Worm (Caenorhabditis elegans) whole organism, young adult: Measurements from ENCODE around the gene efl-1.
A peak's percentile ranks its signal among the peaks of the same experiment; 100 is the strongest.

Source experiments
- B0019.2 ChIP-seq: fragments of 200-800 bp; sonication (Bioruptor generic); conservative IDR thresholded peaks from 2 replicates; pipeline ENCODE4 v1.3.6; 2022; ENCODE audit warnings: missing genetic modification reagents, missing genetic modification characterization, missing compliant biosample characterization
- F22D6.2 ChIP-seq: sonication (generic microtip); optimal IDR thresholded peaks from 2 replicates; lab custom pipeline; 2016; ENCODE audit warnings: mild to moderate bottlenecking, missing genetic modification characterization, missing compliant biosample characterization
- F37B4.10 ChIP-seq: fragments of 200-800 bp; sonication (Bioruptor generic); IDR thresholded peaks from 2 replicates; pipeline ENCODE4 v1.3.6; 2022; ENCODE audit warnings: missing genetic modification characterization, missing compliant biosample characterization
- F57C9.4 ChIP-seq: sonication (generic microtip); optimal IDR thresholded peaks from 2 replicates; lab custom pipeline; 2017; ENCODE audit warnings: mild to moderate bottlenecking, missing genetic modification characterization, missing compliant biosample characterization
- K11D2.4 ChIP-seq: fragments of 200-800 bp; sonication (Bioruptor generic); IDR thresholded peaks from 2 replicates; pipeline ENCODE4 v1.3.6; 2022; ENCODE audit warnings: missing genetic modification reagents, missing genetic modification characterization, missing compliant biosample characterization
- T07F8.4 ChIP-seq: sonication (generic microtip); optimal IDR thresholded peaks from 2 replicates; lab custom pipeline; 2016; ENCODE audit warnings: mild to moderate bottlenecking, missing genetic modification characterization, moderate library complexity, missing compliant biosample characterization
- T26A5.8 ChIP-seq: sonication (generic microtip); optimal IDR thresholded peaks from 2 replicates; lab custom pipeline; 2016; ENCODE audit warnings: missing genetic modification characterization, missing compliant biosample characterization
- Y53G8AR.9 ChIP-seq: fragments of 200-800 bp; sonication (Bioruptor generic); conservative IDR thresholded peaks from 2 replicates; pipeline ENCODE4 v1.3.6; 2022; ENCODE audit warnings: missing genetic modification reagents, missing genetic modification characterization, missing compliant biosample characterization
- Y56A3A.18 ChIP-seq: fragments of 200-800 bp; sonication (Bioruptor generic); IDR thresholded peaks from 2 replicates; pipeline ENCODE4 v1.3.6; 2022; ENCODE audit warnings: missing genetic modification reagents, missing genetic modification characterization, missing compliant biosample characterization
- akir-1 ChIP-seq: fragments of 200-800 bp; sonication (Bioruptor generic); optimal IDR thresholded peaks from 2 replicates; lab custom pipeline; 2018; ENCODE audit warnings: mild to moderate bottlenecking, missing genetic modification characterization, moderate library complexity, missing compliant biosample characterization
- ama-1 ChIP-seq, 3 experiments: fragments of 150-350 bp in 1 of 3; sonication (generic microtip) in 2 of 3; optimal IDR thresholded peaks; 2 replicates each; lab custom pipeline; 2014 to 2018; ENCODE audit warnings: missing biosample characterization in 2 of 3, missing genetic modification characterization in 2 of 3, missing genetic modification reagents in 2 of 3
- athp-1 ChIP-seq: sonication (generic microtip); optimal IDR thresholded peaks from 2 replicates; lab custom pipeline; 2017; ENCODE audit warnings: mild to moderate bottlenecking, missing genetic modification characterization, missing compliant biosample characterization
- bed-2 ChIP-seq: fragments of 200-800 bp; sonication (Bioruptor generic); IDR thresholded peaks from 2 replicates; pipeline ENCODE4 v1.3.6; 2022; ENCODE audit warnings: missing genetic modification reagents, missing genetic modification characterization, missing compliant biosample characterization
- ccch-3 ChIP-seq: fragments of 200-800 bp; sonication (Bioruptor generic); optimal IDR thresholded peaks from 2 replicates; lab custom pipeline; 2018; ENCODE audit warnings: mild to moderate bottlenecking, missing genetic modification characterization, missing compliant biosample characterization
- cebp-2 ChIP-seq: fragments of 200-800 bp; sonication (Bioruptor generic); IDR thresholded peaks from 2 replicates; pipeline ENCODE4 v1.3.6; 2022; ENCODE audit warnings: missing genetic modification characterization, missing compliant biosample characterization
- chd-7 ChIP-seq: sonication (generic microtip); optimal IDR thresholded peaks from 2 replicates; lab custom pipeline; 2016; ENCODE audit warnings: mild to moderate bottlenecking, missing genetic modification characterization, moderate library complexity, missing compliant biosample characterization
- dpff-1 ChIP-seq: sonication (generic microtip); optimal IDR thresholded peaks from 2 replicates; lab custom pipeline; 2017; ENCODE audit warnings: mild to moderate bottlenecking, missing genetic modification characterization, missing compliant biosample characterization
- hsf-1 ChIP-seq: fragments of 200-800 bp; sonication (Bioruptor generic); IDR thresholded peaks from 2 replicates; pipeline ENCODE4 v1.3.6; 2022; ENCODE audit warnings: missing genetic modification reagents, missing genetic modification characterization, missing compliant biosample characterization
- let-526 ChIP-seq: fragments of 200-800 bp; sonication (Bioruptor generic); IDR thresholded peaks from 2 replicates; pipeline ENCODE4 v1.3.6; 2022; ENCODE audit warnings: missing genetic modification reagents, missing genetic modification characterization, missing compliant biosample characterization
- madf-10 ChIP-seq: sonication (generic microtip); optimal IDR thresholded peaks from 2 replicates; lab custom pipeline; 2016; ENCODE audit warnings: mild to moderate bottlenecking, missing genetic modification characterization, missing compliant biosample characterization
- madf-6 ChIP-seq: fragments of 200-800 bp; sonication (Bioruptor generic); IDR thresholded peaks from 2 replicates; pipeline ENCODE4 v1.3.6; 2022; ENCODE audit warnings: missing genetic modification reagents, missing genetic modification characterization, missing compliant biosample characterization
- mcd-1 ChIP-seq: fragments of 200-800 bp; sonication (Bioruptor generic); IDR thresholded peaks from 2 replicates; pipeline ENCODE4 v1.3.6; 2022; ENCODE audit warnings: missing genetic modification reagents, missing genetic modification characterization, missing compliant biosample characterization
- mxl-1 ChIP-seq: sonication (generic microtip); optimal IDR thresholded peaks from 2 replicates; lab custom pipeline; 2016; ENCODE audit warnings: missing genetic modification characterization, missing compliant biosample characterization
- nfya-2 ChIP-seq: fragments of 200-800 bp; sonication (Bioruptor generic); IDR thresholded peaks from 2 replicates; pipeline ENCODE4 v1.3.6; 2022; ENCODE audit warnings: missing genetic modification reagents, missing genetic modification characterization, missing compliant biosample characterization
- nfyb-1 ChIP-seq: fragments of 200-800 bp; sonication (Bioruptor generic); IDR thresholded peaks from 2 replicates; pipeline ENCODE4 v1.3.6; 2022; ENCODE audit warnings: missing genetic modification reagents, missing genetic modification characterization, missing compliant biosample characterization
- repo-1 ChIP-seq: sonication (generic microtip); optimal IDR thresholded peaks from 2 replicates; lab custom pipeline; 2017; ENCODE audit warnings: mild to moderate bottlenecking, missing genetic modification characterization, missing compliant biosample characterization
- rpc-1 ChIP-seq, 2 experiments: fragments of 150-350 bp in 1 of 2; sonication (generic microtip) in 1 of 2; optimal IDR thresholded peaks; 2 replicates each; lab custom pipeline; 2014 to 2018; ENCODE audit warnings: missing biosample characterization in 1 of 2, missing genetic modification characterization in 1 of 2, missing genetic modification reagents in 1 of 2, missing genotype in 1 of 2
- somi-1 ChIP-seq: fragments of 200-800 bp; sonication (Bioruptor generic); optimal IDR thresholded peaks from 2 replicates; lab custom pipeline; 2018; ENCODE audit warnings: mild to moderate bottlenecking, missing genetic modification characterization, missing compliant biosample characterization
- sptf-2 ChIP-seq: fragments of 200-800 bp; sonication (Bioruptor generic); optimal IDR thresholded peaks from 2 replicates; lab custom pipeline; 2018; ENCODE audit warnings: mild to moderate bottlenecking, missing genetic modification characterization, missing compliant biosample characterization
- tbx-9 ChIP-seq: sonication (generic microtip); optimal IDR thresholded peaks from 2 replicates; lab custom pipeline; 2016; ENCODE audit warnings: borderline replicate concordance, missing genetic modification characterization, inconsistent platforms, missing compliant biosample characterization
- unc-130 ChIP-seq: sonication (generic microtip); optimal IDR thresholded peaks from 2 replicates; lab custom pipeline; 2016; ENCODE audit warnings: missing genetic modification reagents, missing genetic modification characterization, missing compliant biosample characterization
- unc-62 ChIP-seq: fragments of 150-350 bp; optimal IDR thresholded peaks from 2 replicates; lab custom pipeline; 2014; ENCODE audit warnings: missing biosample characterization, missing genetic modification reagents, missing genetic modification characterization
- xnd-1 ChIP-seq: sonication (generic microtip); optimal IDR thresholded peaks from 2 replicates; lab custom pipeline; 2016; ENCODE audit warnings: missing genotype, missing genetic modification reagents, missing genetic modification characterization, missing compliant biosample characterization
- ztf-18 ChIP-seq: sonication (generic microtip); optimal IDR thresholded peaks from 2 replicates; lab custom pipeline; 2016; ENCODE audit warnings: missing genotype, mild to moderate bottlenecking, missing genetic modification characterization, missing compliant biosample characterization
- ztf-26 ChIP-seq: sonication (generic microtip); optimal IDR thresholded peaks from 2 replicates; lab custom pipeline; 2017; ENCODE audit warnings: missing genetic modification characterization, missing compliant biosample characterization
- ztf-3 ChIP-seq: fragments of 200-800 bp; sonication (Bioruptor generic); optimal IDR thresholded peaks from 2 replicates; lab custom pipeline; 2018; ENCODE audit warnings: mild to moderate bottlenecking, missing genetic modification characterization, missing compliant biosample characterization

The efl-1 gene

ce11 chrV:16958975-16959374 is 6.5 kb downstream of the efl-1 start:
- TF ChIP-seq F57C9.4 (tag; lab: Kevin White, UChicago) (no peak), mcd-1 (GFP tag; lab: Robert Waterston, UW) (no peak), T07F8.4 (tag; lab: Kevin White, UChicago) (no peak), nfyb-1 (GFP tag; lab: Robert Waterston, UW) (peak; percentile 15; the same call in 1 of the 2 replicates), ama-1 (optimal IDR thresholded peaks at IDR 0.05; lab: Kevin White, UChicago) (no peak), ama-1 (GFP tag; optimal IDR thresholded peaks at IDR 0.05; lab: Kevin White, UChicago) (no peak), tbx-9 (no peak), xnd-1 (no peak), repo-1 (no peak)
- TF ChIP-seq, all 124 proteins: peak for 1

DNA sequence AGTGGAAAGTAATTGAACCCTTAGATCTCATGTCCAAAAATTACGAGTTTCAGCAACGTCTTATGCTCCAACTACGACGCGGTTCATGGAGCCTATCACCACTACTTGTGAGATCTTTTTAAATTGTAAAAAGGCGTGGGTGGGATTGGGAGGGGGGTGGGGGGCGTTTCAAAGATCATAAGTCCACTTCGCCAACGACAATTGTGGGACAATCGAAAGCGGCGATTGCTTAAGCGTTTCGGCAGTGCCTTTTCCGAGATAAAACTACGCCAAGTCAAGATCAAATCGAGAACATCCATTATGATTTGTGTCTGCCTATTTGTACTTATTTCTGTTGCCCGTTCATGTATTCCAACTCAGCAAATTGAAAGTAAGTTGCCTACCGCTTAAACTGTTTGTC is 9.2 kb downstream of the efl-1 start, which contains the start of gene clec-239:
Gene clec-239, plus strand, starts transcription at position 301 of the 400 bp plus-strand sequence.
- no peak for TF ChIP-seq somi-1 (GFP tag; lab: Kevin White, UChicago)
- TF ChIP-seq mcd-1 (GFP tag; lab: Robert Waterston, UW), result no peak
- TF ChIP-seq athp-1 (tag; lab: Kevin White, UChicago), result no peak
- no peak for TF ChIP-seq ztf-26 (tag; lab: Kevin White, UChicago)
- no peak for TF ChIP-seq Y56A3A.18 (GFP tag; lab: Robert Waterston, UW)
- no peak for TF ChIP-seq bed-2 (GFP tag; lab: Robert Waterston, UW)
- no peak for TF ChIP-seq hsf-1 (GFP tag; lab: Robert Waterston, UW)
- TF ChIP-seq ztf-18, result no peak
- TF ChIP-seq K11D2.4 (GFP tag; lab: Robert Waterston, UW), result no peak
- no peak for TF ChIP-seq dpff-1
- TF ChIP-seq, all 124 proteins: peak for 0

ce11 chrV:16954766-16955165 is 10.7 kb downstream of the efl-1 start, which contains the start of gene srh-206:
srh-206 (minus strand) TSS chrV:16954866.
- TF ChIP-seq sptf-2 (GFP tag; lab: Kevin White, UChicago), result no peak
- no peak for TF ChIP-seq madf-10
- no peak for TF ChIP-seq rpc-1 (optimal IDR thresholded peaks at IDR 0.05; lab: Kevin White, UChicago)
- no peak for TF ChIP-seq rpc-1 (tag; optimal IDR thresholded peaks at IDR 0.05; lab: Kevin White, UChicago)
- TF ChIP-seq unc-62 (GFP tag; lab: Kevin White, UChicago), result no peak
- TF ChIP-seq T07F8.4 (tag; lab: Kevin White, UChicago), result no peak
- TF ChIP-seq somi-1 (GFP tag; lab: Kevin White, UChicago), result no peak
- no peak for TF ChIP-seq ccch-3 (GFP tag; lab: Kevin White, UChicago)
- no peak for TF ChIP-seq chd-7 (tag; lab: Kevin White, UChicago)
- no peak for TF ChIP-seq F22D6.2
- TF ChIP-seq unc-130 (GFP tag; lab: Kevin White, UChicago), result no peak
- no peak for TF ChIP-seq ztf-3
- TF ChIP-seq nfya-2 (GFP tag; lab: Robert Waterston, UW), result no peak
- no peak for TF ChIP-seq madf-6 (GFP tag; lab: Robert Waterston, UW)
- no peak for TF ChIP-seq F57C9.4 (tag; lab: Kevin White, UChicago)
- TF ChIP-seq T26A5.8 (tag; lab: Kevin White, UChicago), result no peak
- TF ChIP-seq bed-2 (GFP tag; lab: Robert Waterston, UW), result no peak
- TF ChIP-seq akir-1, result no peak
- TF ChIP-seq B0019.2, result no peak
- no peak for TF ChIP-seq let-526 (GFP tag; lab: Robert Waterston, UW)
- TF ChIP-seq mxl-1 (tag; lab: Kevin White, UChicago), result no peak

ce11 chrV:16951504-16951903 is 14.0 kb downstream of the efl-1 start, which contains the start of gene clec-238:
clec-238 (plus strand) TSS chrV:16951804.
- TF ChIP-seq cebp-2 (GFP tag; lab: Robert Waterston, UW) (no peak), bed-2 (GFP tag; lab: Robert Waterston, UW) (no peak), F37B4.10 (GFP tag; lab: Robert Waterston, UW) (no peak), somi-1 (GFP tag; lab: Kevin White, UChicago) (no peak), Y53G8AR.9 (GFP tag; lab: Robert Waterston, UW) (no peak)
- TF ChIP-seq, all 124 proteins: peak for 0
